Worm (Caenorhabditis elegans) whole organism, L3 larva: Measurements from ENCODE around the gene Y9C9A.16.

Experiments
- R02D3.7 ChIP-seq: fragments of 150-350 bp; optimal IDR thresholded peaks from 2 replicates; lab custom pipeline; 2014; ENCODE audit warnings: missing biosample characterization, missing genetic modification characterization
- ZK546.5 ChIP-seq: sonication (generic microtip); optimal IDR thresholded peaks from 2 replicates; lab custom pipeline; 2017; ENCODE audit warnings: missing biosample characterization, missing genetic modification characterization
- ama-1 ChIP-seq: fragments of 150-350 bp; optimal IDR thresholded peaks from 2 replicates; lab custom pipeline; 2018
- ceh-28 ChIP-seq: fragments of 150-350 bp; optimal IDR thresholded peaks from 2 replicates; lab custom pipeline; 2014; ENCODE audit warnings: missing biosample characterization, missing genetic modification reagents, missing genetic modification characterization
- ceh-82 ChIP-seq: fragments of 150-350 bp; optimal IDR thresholded peaks from 2 replicates; lab custom pipeline; 2014; ENCODE audit warnings: missing biosample characterization, missing genetic modification characterization
- ceh-9 ChIP-seq: sonication (generic microtip); optimal IDR thresholded peaks from 2 replicates; lab custom pipeline; 2018; ENCODE audit warnings: missing biosample characterization, missing genetic modification characterization
- daf-12 ChIP-seq: fragments of 150-350 bp; optimal IDR thresholded peaks from 2 replicates; lab custom pipeline; 2014; ENCODE audit warnings: missing biosample characterization, missing genetic modification reagents, missing genetic modification characterization
- egl-27 ChIP-seq: sonication (generic microtip); optimal IDR thresholded peaks from 4 replicates; lab custom pipeline; 2017; ENCODE audit warnings: missing biosample characterization, missing genetic modification reagents, missing genetic modification characterization
- elt-1 ChIP-seq: fragments of 150-350 bp; optimal IDR thresholded peaks from 2 replicates; lab custom pipeline; 2014; ENCODE audit warnings: missing biosample characterization, missing genetic modification characterization
- elt-2 ChIP-seq: sonication (generic microtip); optimal IDR thresholded peaks from 2 replicates; lab custom pipeline; 2016; ENCODE audit warnings: missing genetic modification reagents, mild to moderate bottlenecking, missing genetic modification characterization, missing compliant biosample characterization
- elt-3 ChIP-seq, 3 experiments: fragments of 150-350 bp in 1 of 3; sonication (generic microtip) in 2 of 3; optimal IDR thresholded peaks; 2 replicates in 2 of 3; 4 replicates in 1 of 3; lab custom pipeline; 2014 to 2017; ENCODE audit warnings: missing biosample characterization in 3 of 3, missing genetic modification characterization in 3 of 3
- eor-1 ChIP-seq, 2 experiments: fragments of 150-350 bp; optimal IDR thresholded peaks; 2 replicates each; lab custom pipeline; 2014 to 2018; ENCODE audit warnings: missing biosample characterization in 2 of 2, missing genetic modification characterization in 2 of 2
- fkh-10 ChIP-seq: sonication (generic microtip); optimal IDR thresholded peaks from 2 replicates; lab custom pipeline; 2017; ENCODE audit warnings: missing biosample characterization, missing genetic modification reagents, missing genetic modification characterization
- fkh-2 ChIP-seq: fragments of 150-350 bp; optimal IDR thresholded peaks from 2 replicates; lab custom pipeline; 2014; ENCODE audit warnings: missing biosample characterization, missing genetic modification reagents, missing genetic modification characterization
- fos-1 ChIP-seq: fragments of 150-350 bp; optimal IDR thresholded peaks from 2 replicates; lab custom pipeline; 2014; ENCODE audit warnings: missing biosample characterization, missing genetic modification characterization
- hmg-11 ChIP-seq: sonication (generic microtip); optimal IDR thresholded peaks from 2 replicates; lab custom pipeline; 2016; ENCODE audit warnings: missing genetic modification characterization, missing compliant biosample characterization
- jun-1 ChIP-seq: fragments of 150-350 bp; optimal IDR thresholded peaks from 2 replicates; lab custom pipeline; 2014; ENCODE audit warnings: missing biosample characterization, missing genetic modification reagents, missing genetic modification characterization
- lin-15B ChIP-seq: fragments of 150-350 bp; optimal IDR thresholded peaks from 2 replicates; lab custom pipeline; 2014; ENCODE audit warnings: missing biosample characterization, missing genetic modification characterization
- lin-39 ChIP-seq: fragments of 150-350 bp; optimal IDR thresholded peaks from 2 replicates; lab custom pipeline; 2018; ENCODE audit warnings: missing biosample characterization, missing genetic modification reagents, missing genetic modification characterization
- lsy-12 ChIP-seq: sonication (generic microtip); optimal IDR thresholded peaks from 2 replicates; lab custom pipeline; 2016; ENCODE audit warnings: mild to moderate bottlenecking, missing genetic modification characterization, missing compliant biosample characterization
- mdl-1 ChIP-seq: fragments of 150-350 bp; optimal IDR thresholded peaks from 2 replicates; lab custom pipeline; 2014; ENCODE audit warnings: missing biosample characterization, missing genetic modification characterization
- nhr-11 ChIP-seq: fragments of 150-350 bp; optimal IDR thresholded peaks from 2 replicates; lab custom pipeline; 2014; ENCODE audit warnings: missing biosample characterization, missing genetic modification characterization
- nhr-237 ChIP-seq: fragments of 150-350 bp; optimal IDR thresholded peaks from 2 replicates; lab custom pipeline; 2014; ENCODE audit warnings: missing biosample characterization, missing genetic modification characterization
- nhr-25 ChIP-seq: sonication (generic microtip); optimal IDR thresholded peaks from 2 replicates; lab custom pipeline; 2017; ENCODE audit warnings: missing biosample characterization, missing genetic modification characterization
- nhr-28 ChIP-seq: fragments of 150-350 bp; optimal IDR thresholded peaks from 2 replicates; lab custom pipeline; 2014; ENCODE audit warnings: missing biosample characterization, missing genetic modification characterization
- nhr-43 ChIP-seq: sonication (generic microtip); optimal IDR thresholded peaks from 2 replicates; lab custom pipeline; 2016; ENCODE audit warnings: mild to moderate bottlenecking, missing genetic modification characterization, missing compliant biosample characterization; ENCODE audit not compliant: poor library complexity, severe bottlenecking
- nhr-67 ChIP-seq: fragments of 150-350 bp; optimal IDR thresholded peaks from 2 replicates; lab custom pipeline; 2014; ENCODE audit warnings: missing biosample characterization, missing genetic modification characterization
- nhr-77 ChIP-seq: fragments of 150-350 bp; optimal IDR thresholded peaks from 2 replicates; lab custom pipeline; 2014; ENCODE audit warnings: missing biosample characterization, missing genetic modification characterization
- pha-4 ChIP-seq: fragments of 150-350 bp; optimal IDR thresholded peaks from 2 replicates; lab custom pipeline; 2014; ENCODE audit warnings: missing biosample characterization, missing genetic modification reagents, missing genetic modification characterization
- pqm-1 ChIP-seq: fragments of 150-350 bp; optimal IDR thresholded peaks from 2 replicates; lab custom pipeline; 2017; ENCODE audit warnings: missing biosample characterization, missing genetic modification characterization, inconsistent platforms
- sea-2 ChIP-seq: fragments of 150-350 bp; sonication (generic microtip); optimal IDR thresholded peaks from 4 replicates; lab custom pipeline; 2014; ENCODE audit warnings: missing biosample characterization, missing genetic modification reagents, missing genetic modification characterization
- skn-1 ChIP-seq: fragments of 150-350 bp; optimal IDR thresholded peaks from 2 replicates; lab custom pipeline; 2014; ENCODE audit warnings: missing biosample characterization, missing genetic modification characterization
- tbx-2 ChIP-seq: sonication (generic microtip); optimal IDR thresholded peaks from 2 replicates; lab custom pipeline; 2016; ENCODE audit warnings: mild to moderate bottlenecking, missing genetic modification characterization, missing compliant biosample characterization
- unc-39 ChIP-seq: sonication (generic microtip); optimal IDR thresholded peaks from 4 replicates; lab custom pipeline; 2017; ENCODE audit warnings: missing biosample characterization, missing genetic modification characterization
- zag-1 ChIP-seq: fragments of 150-350 bp; optimal IDR thresholded peaks from 2 replicates; lab custom pipeline; 2014; ENCODE audit warnings: missing biosample characterization, missing genetic modification characterization
- ztf-11 ChIP-seq: fragments of 150-350 bp; optimal IDR thresholded peaks from 2 replicates; lab custom pipeline; 2014; ENCODE audit warnings: missing biosample characterization, missing genetic modification characterization
- ztf-4 ChIP-seq: fragments of 150-350 bp; optimal IDR thresholded peaks from 2 replicates; lab custom pipeline; 2014; ENCODE audit warnings: missing biosample characterization, missing genetic modification characterization

The Y9C9A.16 gene

DNA sequence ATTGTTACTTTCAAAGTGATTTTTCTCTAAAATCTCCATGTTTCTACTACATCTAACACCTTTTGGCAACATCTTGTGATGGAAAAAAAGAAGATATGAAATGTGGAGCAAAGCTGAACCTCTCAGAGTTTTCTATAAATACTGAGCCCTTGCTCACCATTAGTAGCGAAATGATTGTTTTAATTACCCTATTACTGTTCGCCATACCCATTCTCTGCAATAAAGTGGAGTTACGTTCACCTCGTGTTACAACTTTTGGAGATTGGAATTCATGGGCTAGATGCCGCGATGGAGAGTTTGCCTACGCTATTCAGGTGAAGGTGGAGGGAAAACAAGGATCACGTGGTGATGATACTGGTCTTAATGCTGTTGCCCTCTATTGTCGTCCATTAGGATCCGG is 12.1 kb downstream of the Y9C9A.16 start, which contains the start of gene txt-3:
Gene txt-3 (plus strand): TSS at position 125 of the 400 bp plus-strand sequence.
- TF ChIP-seq tbx-2 (tag; lab: Kevin White, UChicago) = no peak
- TF ChIP-seq ztf-4 (tag; lab: Kevin White, UChicago) = no peak
- TF ChIP-seq nhr-25 (tag; lab: Kevin White, UChicago) = no peak
- no peak for TF ChIP-seq mdl-1 (tag; lab: Kevin White, UChicago)
- TF ChIP-seq eor-1 (tag; optimal IDR thresholded peaks at IDR 0.05; lab: Kevin White, UChicago) = no peak
- no peak for TF ChIP-seq ceh-28 (tag; lab: Kevin White, UChicago)
- no peak for TF ChIP-seq egl-27
- no peak for TF ChIP-seq fkh-2
- no peak for TF ChIP-seq ZK546.5 (tag; lab: Kevin White, UChicago)
- no peak for TF ChIP-seq nhr-237 (tag; lab: Kevin White, UChicago)
- no peak for TF ChIP-seq nhr-77 (tag; lab: Kevin White, UChicago)
- TF ChIP-seq nhr-67 (tag; lab: Kevin White, UChicago) = no peak
- TF ChIP-seq sea-2 (GFP tag; lab: Kevin White, UChicago) = no peak

DNA sequence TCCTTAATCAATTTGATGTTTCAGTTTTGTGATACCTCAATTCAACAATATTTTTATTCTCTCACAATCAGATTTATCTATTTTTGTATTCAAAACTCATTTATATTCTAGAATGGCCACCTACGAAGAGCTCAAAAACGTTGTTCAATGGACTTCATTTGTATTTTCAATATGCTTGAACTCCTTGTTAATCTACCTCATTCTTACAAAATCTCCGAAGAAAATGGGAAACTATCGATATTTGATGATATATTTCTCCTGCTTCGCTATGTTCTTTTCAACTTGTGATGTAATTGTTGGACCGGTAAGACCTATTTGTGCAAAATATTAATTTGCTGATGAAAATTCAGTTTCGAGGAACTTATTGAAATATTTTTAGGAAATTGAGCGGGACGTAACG is 15.3 kb downstream of the Y9C9A.16 start, which contains the start of gene str-164:
Gene str-164 (plus strand): TSS at position 113 of the 400 bp plus-strand sequence.
- TF ChIP-seq nhr-25 (tag; lab: Kevin White, UChicago) (no peak), ceh-82 (tag; lab: Kevin White, UChicago) (no peak), fos-1 (tag; lab: Kevin White, UChicago) (no peak), ztf-4 (tag; lab: Kevin White, UChicago) (no peak), elt-2 (tag; lab: Kevin White, UChicago) (no peak), egl-27 (no peak), lin-39 (tag; lab: Kevin White, UChicago) (no peak), fkh-2 (no peak), ceh-9 (tag; lab: Kevin White, UChicago) (no peak), ama-1 (lab: Kevin White, UChicago) (no peak)
- TF ChIP-seq, all 47 proteins: peak for 0

DNA sequence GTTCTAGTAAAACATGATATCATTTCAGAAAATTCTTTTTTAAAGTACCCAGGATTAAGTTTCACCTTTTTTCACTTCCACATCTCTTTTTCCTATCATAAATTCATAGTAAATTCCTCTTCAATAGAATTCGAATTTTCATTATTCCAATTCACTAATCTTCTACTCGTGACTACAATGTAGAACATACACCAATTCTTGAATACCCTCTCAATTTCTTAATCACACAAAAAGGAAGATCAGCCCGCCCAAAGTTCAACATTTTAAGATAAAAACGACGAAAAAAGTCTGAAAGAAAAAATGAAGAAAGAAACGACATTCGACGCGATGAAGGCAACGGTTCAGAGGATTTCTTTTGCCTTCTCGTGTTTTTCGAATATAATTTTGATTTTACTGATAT is 22.0 kb downstream of the Y9C9A.16 start, which contains the start of gene str-163:
Gene str-163 (plus strand): TSS at position 301 of the 400 bp plus-strand sequence.
- TF ChIP-seq unc-39 = no peak
- no peak for TF ChIP-seq nhr-77 (tag; lab: Kevin White, UChicago)
- TF ChIP-seq ama-1 (lab: Kevin White, UChicago) = no peak
- no peak for TF ChIP-seq lsy-12
- TF ChIP-seq ceh-28 (tag; lab: Kevin White, UChicago) = no peak
- no peak for TF ChIP-seq nhr-25 (tag; lab: Kevin White, UChicago)
- TF ChIP-seq hmg-11 (tag; lab: Kevin White, UChicago) = no peak
- TF ChIP-seq nhr-237 (tag; lab: Kevin White, UChicago) = no peak
- no peak for TF ChIP-seq skn-1 (tag; lab: Kevin White, UChicago)
- TF ChIP-seq elt-3 (tag; optimal IDR thresholded peaks at IDR 0.05; lab: Kevin White, UChicago) = no peak
- TF ChIP-seq nhr-11 (tag; lab: Kevin White, UChicago) = no peak
- no peak for TF ChIP-seq mdl-1 (tag; lab: Kevin White, UChicago)
- TF ChIP-seq zag-1 (tag; lab: Kevin White, UChicago) = no peak
- TF ChIP-seq lin-15B = no peak

DNA sequence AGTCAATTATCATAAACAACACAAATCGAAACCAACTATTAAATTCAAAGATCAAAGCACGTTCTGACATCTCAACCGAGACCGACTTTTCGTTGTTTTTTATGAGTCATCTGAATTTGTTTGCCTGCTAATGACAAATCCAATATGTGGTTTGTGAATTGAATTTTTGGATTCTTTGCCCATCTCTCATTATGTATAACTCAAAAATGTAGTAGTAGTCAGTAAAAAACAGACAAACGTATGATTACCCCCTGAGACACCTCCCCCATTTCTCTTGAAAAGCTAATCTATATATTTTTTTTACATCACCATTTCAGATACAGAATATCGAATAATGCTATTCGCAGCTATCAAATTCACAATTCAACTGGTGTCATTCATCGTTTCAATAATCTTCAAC is 30.2 kb downstream of the Y9C9A.16 start, which contains the start of gene str-169:
Gene str-169 (plus strand): TSS at position 301 of the 400 bp plus-strand sequence.
- no peak for TF ChIP-seq ceh-9 (tag; lab: Kevin White, UChicago)
- TF ChIP-seq nhr-28 = no peak

DNA sequence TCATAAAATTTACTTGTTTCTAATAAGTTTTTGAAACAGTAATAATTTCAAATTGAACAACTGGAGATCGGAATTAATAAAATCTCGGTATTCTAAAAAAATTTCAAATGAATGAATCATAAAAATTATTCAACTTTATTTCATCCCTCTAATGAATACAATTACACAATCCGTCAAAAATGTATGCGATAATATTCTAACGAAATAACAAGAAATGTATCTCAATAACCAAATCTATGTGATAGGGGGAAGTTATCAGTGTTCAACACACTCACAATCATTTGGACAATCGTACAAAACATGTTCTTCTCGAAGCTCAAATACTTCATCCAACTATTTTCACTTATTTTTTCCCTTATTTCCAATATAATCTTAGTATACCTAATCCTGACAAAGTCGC is 34.2 kb downstream of the Y9C9A.16 start, which contains the start of gene Y9C9A.5:
Gene Y9C9A.5 (plus strand): TSS at position 301 of the 400 bp plus-strand sequence.
- TF ChIP-seq pqm-1 (tag; lab: Kevin White, UChicago) (no peak), eor-1 (tag; optimal IDR thresholded peaks at IDR 0.05; lab: Kevin White, UChicago) (no peak), nhr-43 (tag; lab: Kevin White, UChicago) (no peak), ztf-4 (tag; lab: Kevin White, UChicago) (no peak)

DNA sequence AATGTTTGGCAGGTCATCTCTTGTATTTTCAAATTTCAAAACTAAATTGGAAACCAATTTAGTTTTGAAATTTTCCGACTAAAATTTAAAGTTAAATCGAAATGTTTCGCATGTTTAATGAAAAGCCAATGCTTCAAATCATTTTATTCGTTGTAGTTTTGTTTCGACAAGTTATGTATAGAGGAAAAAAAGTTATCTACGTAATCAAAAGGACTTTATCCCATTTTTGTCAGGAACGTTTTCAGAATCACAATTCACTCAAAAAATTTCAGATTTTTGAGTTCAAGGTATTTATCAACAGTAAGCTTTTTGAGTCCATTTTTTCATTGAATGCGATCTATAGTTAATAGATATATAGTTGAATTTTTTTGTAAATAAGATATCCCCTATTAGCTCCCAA is 37.3 kb downstream of the Y9C9A.16 start, which contains the start of gene str-168:
Gene str-168 (plus strand): TSS at position 301 of the 400 bp plus-strand sequence.
- TF ChIP-seq ztf-11 (tag; lab: Kevin White, UChicago) (no peak), pha-4 (tag; lab: Kevin White, UChicago) (no peak), pqm-1 (tag; lab: Kevin White, UChicago) (no peak), fos-1 (tag; lab: Kevin White, UChicago) (no peak), ama-1 (lab: Kevin White, UChicago) (no peak), elt-1 (tag; lab: Kevin White, UChicago) (no peak), fkh-10 (GFP tag; lab: Kevin White, UChicago) (no peak), hmg-11 (tag; lab: Kevin White, UChicago) (no peak), nhr-67 (tag; lab: Kevin White, UChicago) (no peak), R02D3.7 (tag; lab: Kevin White, UChicago) (no peak), fkh-2 (no peak), daf-12 (tag; lab: Kevin White, UChicago) (no peak), nhr-28 (no peak), nhr-237 (tag; lab: Kevin White, UChicago) (no peak), jun-1 (tag; lab: Kevin White, UChicago) (no peak)
